Fruit fly (Drosophila melanogaster) whole organism, embryonic: Measurements from ENCODE around the gene Gdh.
A peak's percentile ranks its signal among the peaks of the same experiment; 100 is the strongest.

ENCODE experiments used
- Atf3 ChIP-seq: fragments of 200-800 bp; sonication (Bioruptor generic); optimal IDR thresholded peaks from 3 replicates; lab custom pipeline; 2016; ENCODE audit warnings: missing biosample characterization, missing genetic modification characterization
- Bteb2 ChIP-seq: fragments of 200-800 bp; sonication (Bioruptor generic); optimal IDR thresholded peaks from 2 replicates; lab custom pipeline; 2016; ENCODE audit warnings: missing biosample characterization, missing genetic modification characterization
- C15 ChIP-seq: fragments of 200-800 bp; sonication (Bioruptor generic); IDR thresholded peaks from 3 replicates; pipeline ENCODE4 v1.3.6; 2022; ENCODE audit warnings: missing biosample characterization, missing genetic modification characterization
- CG10274 ChIP-seq: fragments of 200-800 bp; sonication (Bioruptor generic); optimal IDR thresholded peaks from 3 replicates; lab custom pipeline; 2017; ENCODE audit warnings: missing biosample characterization, mild to moderate bottlenecking, missing genetic modification characterization
- CG10462 ChIP-seq: fragments of 200-800 bp; sonication (Bioruptor generic); optimal IDR thresholded peaks from 2 replicates; lab custom pipeline; 2016; ENCODE audit warnings: missing biosample characterization, missing genetic modification characterization
- CG11695 ChIP-seq: fragments of 200-800 bp; sonication (Bioruptor generic); IDR thresholded peaks from 3 replicates; pipeline ENCODE4 v1.3.6; 2022; ENCODE audit warnings: missing biosample characterization, missing genetic modification characterization
- CG12769 ChIP-seq: fragments of 200-800 bp; sonication (Bioruptor generic); optimal IDR thresholded peaks from 2 replicates; lab custom pipeline; 2019; ENCODE audit warnings: missing biosample characterization, mild to moderate bottlenecking, missing genetic modification characterization, moderate library complexity
- CG14860 ChIP-seq: fragments of 200-800 bp; sonication (Bioruptor generic); IDR thresholded peaks from 3 replicates; pipeline ENCODE4 v1.3.6; 2022; ENCODE audit warnings: missing biosample characterization, missing genetic modification characterization; ENCODE audit not compliant: partially characterized antibody
- CG17912 ChIP-seq: fragments of 200-800 bp; sonication (Bioruptor generic); optimal IDR thresholded peaks from 2 replicates; lab custom pipeline; 2018; ENCODE audit warnings: missing biosample characterization, mild to moderate bottlenecking, missing genetic modification characterization
- CG18262 ChIP-seq: fragments of 200-800 bp; optimal IDR thresholded peaks from 3 replicates; lab custom pipeline; 2019; ENCODE audit warnings: missing biosample characterization, mild to moderate bottlenecking, missing genetic modification characterization, moderate library complexity
- CG2120 ChIP-seq: fragments of 200-800 bp; sonication (Bioruptor generic); optimal IDR thresholded peaks from 3 replicates; lab custom pipeline; 2016; ENCODE audit warnings: missing biosample characterization, missing genetic modification characterization
- CG3065 ChIP-seq: fragments of 200-800 bp; sonication (Bioruptor generic); optimal IDR thresholded peaks from 2 replicates; lab custom pipeline; 2016; ENCODE audit warnings: missing biosample characterization, missing genetic modification characterization
- CG31224 ChIP-seq: fragments of 200-800 bp; sonication (Bioruptor generic); IDR thresholded peaks from 2 replicates; pipeline ENCODE4 v1.3.6; 2022; ENCODE audit warnings: missing biosample characterization, missing genetic modification characterization
- CG3281 ChIP-seq: fragments of 200-800 bp; sonication (Bioruptor generic); optimal IDR thresholded peaks from 3 replicates; lab custom pipeline; 2017; ENCODE audit warnings: missing biosample characterization, mild to moderate bottlenecking, missing genetic modification characterization
- CG42726 ChIP-seq: fragments of 200-800 bp; sonication (Bioruptor generic); IDR thresholded peaks from 2 replicates; pipeline ENCODE4 v1.3.6; 2022; ENCODE audit warnings: missing biosample characterization, missing genetic modification characterization; ENCODE audit not compliant: partially characterized antibody
- CG6175 ChIP-seq: fragments of 200-800 bp; sonication (Bioruptor generic); IDR thresholded peaks from 3 replicates; pipeline ENCODE4 v1.3.6; 2022; ENCODE audit warnings: missing biosample characterization, missing genetic modification characterization
- CG9437 ChIP-seq: fragments of 200-800 bp; sonication (Bioruptor generic); optimal IDR thresholded peaks from 2 replicates; lab custom pipeline; 2018; ENCODE audit warnings: missing biosample characterization, mild to moderate bottlenecking, missing genetic modification characterization
- CG9876 ChIP-seq: fragments of 200-800 bp; sonication (Bioruptor generic); optimal IDR thresholded peaks from 2 replicates; lab custom pipeline; 2016; ENCODE audit warnings: missing biosample characterization, missing genetic modification characterization
- CHES-1-like ChIP-seq: fragments of 200-800 bp; sonication (Bioruptor generic); optimal IDR thresholded peaks from 2 replicates; lab custom pipeline; 2016; ENCODE audit warnings: missing biosample characterization, missing genetic modification characterization
- CrebB ChIP-seq: fragments of 200-800 bp; sonication (Bioruptor generic); optimal IDR thresholded peaks from 3 replicates; lab custom pipeline; 2018; ENCODE audit warnings: missing biosample characterization, mild to moderate bottlenecking, missing genetic modification characterization
- Doc2 ChIP-seq: fragments of 200-800 bp; sonication (Bioruptor generic); IDR thresholded peaks from 2 replicates; pipeline ENCODE4 v1.3.6; 2022; ENCODE audit warnings: missing biosample characterization, missing genetic modification characterization
- Fer1 ChIP-seq: fragments of 200-800 bp; sonication (Bioruptor generic); optimal IDR thresholded peaks from 2 replicates; lab custom pipeline; 2017; ENCODE audit warnings: missing biosample characterization, mild to moderate bottlenecking, missing genetic modification characterization
- Hand ChIP-seq: fragments of 200-800 bp; sonication (Bioruptor generic); optimal IDR thresholded peaks from 2 replicates; lab custom pipeline; 2017; ENCODE audit warnings: mild to moderate bottlenecking, missing biosample characterization, missing genetic modification reagents, missing genetic modification characterization
- Hmr ChIP-seq: fragments of 200-800 bp; sonication (Bioruptor generic); optimal IDR thresholded peaks from 3 replicates; lab custom pipeline; 2017; ENCODE audit warnings: mild to moderate bottlenecking, missing biosample characterization, missing genetic modification reagents, missing genetic modification characterization
- Hr3 ChIP-seq: fragments of 200-800 bp; sonication (Bioruptor generic); optimal IDR thresholded peaks from 3 replicates; lab custom pipeline; 2016; ENCODE audit warnings: missing biosample characterization, missing genetic modification characterization
- Med ChIP-seq: fragments of 200-800 bp; sonication (Bioruptor generic); peaks from one replicate; lab custom pipeline; 2016; ENCODE audit warnings: missing biosample characterization, missing genetic modification characterization, mild to moderate bottlenecking, inconsistent platforms, moderate library complexity
- Mes4 ChIP-seq: fragments of 200-800 bp; sonication (Bioruptor generic); optimal IDR thresholded peaks from 2 replicates; lab custom pipeline; 2016; ENCODE audit warnings: missing biosample characterization, missing genetic modification characterization
- Mrtf ChIP-seq: fragments of 200-800 bp; sonication (Bioruptor generic); IDR thresholded peaks from 3 replicates; pipeline ENCODE4 v1.3.6; 2022; ENCODE audit warnings: missing biosample characterization, missing genetic modification characterization
- NC2α ChIP-seq: fragments of 200-800 bp; sonication (Bioruptor generic); optimal IDR thresholded peaks from 2 replicates; lab custom pipeline; 2016; ENCODE audit warnings: missing biosample characterization, missing genetic modification characterization
- Ravus ChIP-seq: fragments of 200-800 bp; sonication (Bioruptor generic); IDR thresholded peaks from 2 replicates; pipeline ENCODE4 v1.3.6; 2022; ENCODE audit warnings: missing biosample characterization, missing genetic modification characterization
- Ssrp ChIP-seq: fragments of 200-800 bp; sonication (Bioruptor generic); optimal IDR thresholded peaks from 2 replicates; lab custom pipeline; 2018; ENCODE audit warnings: missing biosample characterization, mild to moderate bottlenecking, missing genetic modification characterization, moderate library complexity
- amos ChIP-seq: fragments of 200-800 bp; sonication (Bioruptor generic); IDR thresholded peaks from 2 replicates; pipeline ENCODE4 v1.3.6; 2022; ENCODE audit warnings: missing biosample characterization, missing genetic modification characterization; ENCODE audit not compliant: partially characterized antibody
- bigmax ChIP-seq: fragments of 200-800 bp; sonication (Bioruptor generic); optimal IDR thresholded peaks from 2 replicates; lab custom pipeline; 2018; ENCODE audit warnings: missing biosample characterization, mild to moderate bottlenecking, missing genetic modification characterization
- dpn ChIP-seq, 2 experiments: fragments of 200-800 bp; sonication (Bioruptor generic); optimal IDR thresholded peaks; 3 replicates each; lab custom pipeline; 2016; ENCODE audit warnings: missing biosample characterization in 2 of 2, missing genetic modification characterization in 2 of 2
- ems ChIP-seq: fragments of 200-800 bp; sonication (Bioruptor generic); optimal IDR thresholded peaks from 3 replicates; lab custom pipeline; 2016; ENCODE audit warnings: missing biosample characterization, missing genetic modification characterization
- insv ChIP-seq, 2 experiments: fragments of 200-800 bp; sonication (Bioruptor generic); optimal IDR thresholded peaks; 3 replicates each; lab custom pipeline; 2016 to 2018; ENCODE audit warnings: missing biosample characterization in 2 of 2, missing genetic modification characterization in 2 of 2
- kah ChIP-seq: fragments of 200-800 bp; sonication (Bioruptor generic); optimal IDR thresholded peaks from 2 replicates; lab custom pipeline; 2018; ENCODE audit warnings: missing biosample characterization, mild to moderate bottlenecking, missing genetic modification characterization
- maf-S ChIP-seq: fragments of 200-800 bp; sonication (Bioruptor generic); optimal IDR thresholded peaks from 2 replicates; lab custom pipeline; 2016; ENCODE audit warnings: missing biosample characterization, missing genetic modification characterization
- nmo ChIP-seq: fragments of 200-800 bp; sonication (Bioruptor generic); optimal IDR thresholded peaks from 2 replicates; lab custom pipeline; 2018; ENCODE audit warnings: missing biosample characterization, mild to moderate bottlenecking, missing genetic modification characterization, moderate library complexity
- odd ChIP-seq: fragments of 200-800 bp; sonication (Bioruptor generic); optimal IDR thresholded peaks from 2 replicates; lab custom pipeline; 2017; ENCODE audit warnings: missing biosample characterization, mild to moderate bottlenecking, missing genetic modification characterization
- org-1 ChIP-seq: fragments of 200-800 bp; sonication (Bioruptor generic); optimal IDR thresholded peaks from 2 replicates; lab custom pipeline; 2017; ENCODE audit warnings: missing biosample characterization, missing genetic modification characterization
- otp ChIP-seq: fragments of 200-800 bp; sonication (Bioruptor generic); IDR thresholded peaks from 3 replicates; pipeline ENCODE4, ENCODE4 v1.3.6; 2022; ENCODE audit warnings: missing biosample characterization, missing genetic modification characterization
- psq ChIP-seq: fragments of 200-800 bp; sonication (Bioruptor generic); optimal IDR thresholded peaks from 2 replicates; lab custom pipeline; 2017; ENCODE audit warnings: missing biosample characterization, missing genetic modification characterization
- run ChIP-seq: fragments of 200-800 bp; sonication (Bioruptor generic); optimal IDR thresholded peaks from 3 replicates; lab custom pipeline; 2018; ENCODE audit warnings: missing biosample characterization, mild to moderate bottlenecking, missing genetic modification characterization
- schlank ChIP-seq: fragments of 200-800 bp; sonication (Bioruptor generic); optimal IDR thresholded peaks from 2 replicates; lab custom pipeline; 2018; ENCODE audit warnings: missing biosample characterization, mild to moderate bottlenecking, missing genetic modification characterization
- sob ChIP-seq: fragments of 200-800 bp; sonication (Bioruptor generic); IDR thresholded peaks from 2 replicates; pipeline ENCODE4 v1.3.6; 2022; ENCODE audit warnings: missing biosample characterization, missing genetic modification characterization
- tgo ChIP-seq: fragments of 200-800 bp; sonication (Bioruptor generic); IDR thresholded peaks from 3 replicates; pipeline ENCODE4 v1.3.6; 2022; ENCODE audit warnings: missing biosample characterization, missing genetic modification characterization
- tio ChIP-seq: fragments of 200-800 bp; sonication (Bioruptor generic); optimal IDR thresholded peaks from 2 replicates; lab custom pipeline; 2017; ENCODE audit warnings: missing biosample characterization, missing genetic modification characterization, inconsistent platforms
- zf30C ChIP-seq: fragments of 200-800 bp; sonication (Bioruptor generic); optimal IDR thresholded peaks from 3 replicates; lab custom pipeline; 2018; ENCODE audit warnings: missing biosample characterization, mild to moderate bottlenecking, missing genetic modification characterization

Gene Gdh

DNA sequence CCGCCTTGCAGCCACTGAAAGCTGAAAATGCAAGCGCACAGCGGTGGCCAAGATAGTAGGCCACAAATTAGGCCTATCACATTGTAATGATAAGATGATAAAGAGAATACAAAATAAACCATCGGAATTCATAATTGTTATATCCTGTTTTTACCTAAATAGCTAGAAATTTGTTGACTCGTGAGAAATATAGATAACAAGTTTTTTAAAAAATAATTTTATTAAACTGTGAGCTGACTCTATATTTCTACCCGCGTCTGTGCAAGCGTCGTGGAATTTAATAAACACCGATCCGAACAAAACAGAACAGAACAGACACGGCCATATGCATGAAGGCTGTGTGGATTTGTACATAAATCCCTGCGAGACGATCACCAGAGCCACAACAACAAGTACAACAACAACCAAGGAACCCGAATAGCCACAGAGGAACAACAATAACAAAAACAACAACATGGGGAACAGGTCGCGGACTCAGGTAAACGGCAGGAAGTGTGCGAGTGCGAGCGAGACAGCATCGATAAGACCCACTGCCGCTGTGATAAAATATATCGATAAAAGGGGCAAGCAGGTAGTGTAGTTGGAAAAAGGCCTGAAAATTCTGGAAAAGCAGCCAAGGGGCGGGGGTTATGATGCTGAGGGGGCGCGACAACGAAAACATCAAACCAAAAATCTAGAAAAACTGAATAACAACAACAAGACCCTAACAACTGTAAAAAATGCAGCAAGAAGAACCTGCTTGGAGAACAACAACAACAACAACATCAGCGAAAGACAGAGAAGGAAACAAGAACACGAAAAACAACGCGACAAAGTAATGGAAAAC is 56.4 kb downstream of the Gdh start (continued):
- TF ChIP-seq CG14860 (no peak), CHES-1-like (GFP tag; lab: Kevin White, UChicago) (no peak), insv (GFP tag; optimal IDR thresholded peaks at IDR 0.05; lab: Kevin White, UChicago) (peak; percentile 7 to 29), Mrtf (GFP tag; lab: Robert Waterston, UW) (peak; percentile 78; the same call in 2 of the 3 replicates), Ssrp (tag; lab: Kevin White, UChicago) (peak; percentile 91), C15 (GFP tag; lab: Robert Waterston, UW) (0 out of 3 replicates have a peak, but pooled peaks have one; percentile 35), tio (peak; percentile 90), odd (peak; percentile 82), CrebB (peak; percentile 60), CG9876 (peak; percentile 32), CG18262 (tag; lab: Kevin White, UChicago) (peak; percentile 96), CG31224 (peak; percentile 50), NC2α (GFP tag; lab: Kevin White, UChicago) (peak; percentile 50), Hr3 (GFP tag; lab: Kevin White, UChicago) (peak; percentile 83), tgo (peak; percentile 77), Atf3 (GFP tag; lab: Kevin White, UChicago) (peak; percentile 67), CG3065 (GFP tag; lab: Kevin White, UChicago) (peak; percentile 64), Doc2 (GFP tag; lab: Robert Waterston, UW) (no peak), CG17912 (no peak), CG6175 (GFP tag; lab: Robert Waterston, UW) (no peak), psq (GFP tag; lab: Kevin White, UChicago) (no peak), Hand (peak; percentile 32), schlank (tag; lab: Kevin White, UChicago) (no peak), CG3281 (GFP tag; lab: Kevin White, UChicago) (peak; percentile 62), kah (GFP tag; lab: Kevin White, UChicago) (peak; percentile 60), CG2120 (GFP tag; lab: Kevin White, UChicago) (peak; percentile 51), run (tag; lab: Kevin White, UChicago) (peak; percentile 87), bigmax (GFP tag; lab: Kevin White, UChicago) (no peak), zf30C (GFP tag; lab: Kevin White, UChicago) (no peak), CG10462 (GFP tag; lab: Kevin White, UChicago) (peak; percentile 74), otp (GFP tag; lab: Robert Waterston, UW) (peak; percentile 84; the same call in 2 of the 3 replicates), Fer1 (GFP tag; lab: Kevin White, UChicago) (peak; percentile 72), sob (GFP tag; lab: Robert Waterston, UW) (peak; percentile 77; the same call in 1 of the 2 replicates), CG12769 (peak; percentile 22), Mes4 (GFP tag; lab: Kevin White, UChicago) (peak; percentile 79), Ravus (GFP tag; lab: Robert Waterston, UW) (0 out of 2 replicates have a peak, but pooled peaks have one; percentile 37), CG42726 (GFP tag; lab: Robert Waterston, UW) (no peak), CG10274 (peak; percentile 36), Hmr (GFP tag; lab: Kevin White, UChicago) (peak; percentile 56), maf-S (GFP tag; lab: Kevin White, UChicago) (peak; percentile 61), CG11695 (GFP tag; lab: Robert Waterston, UW) (peak; percentile 84), amos (GFP tag; lab: Robert Waterston, UW) (no peak), CG9437 (GFP tag; lab: Kevin White, UChicago) (peak; percentile 80), dpn (GFP tag; optimal IDR thresholded peaks at IDR 0.05; lab: Kevin White, UChicago) (peak; percentile 51 to 80), Bteb2 (GFP tag; lab: Kevin White, UChicago) (peak; percentile 52), Med (GFP tag; lab: Kevin White, UChicago) (peak; percentile 89), nmo (GFP tag; lab: Kevin White, UChicago) (peak; percentile 94), org-1 (GFP tag; lab: Kevin White, UChicago) (peak; percentile 73), ems (GFP tag; lab: Kevin White, UChicago) (peak; percentile 54)
